Worm (Caenorhabditis elegans) whole organism, L3 larva: Measurements from ENCODE around the gene K10B2.4.

Experiments used
- ceh-16 ChIP-seq: sonication (generic microtip); optimal IDR thresholded peaks from 2 replicates; lab custom pipeline; 2017; ENCODE audit warnings: missing biosample characterization, missing genetic modification characterization
- egl-27 ChIP-seq: sonication (generic microtip); optimal IDR thresholded peaks from 4 replicates; lab custom pipeline; 2017; ENCODE audit warnings: missing biosample characterization, missing genetic modification reagents, missing genetic modification characterization
- elt-1 ChIP-seq: fragments of 150-350 bp; optimal IDR thresholded peaks from 2 replicates; lab custom pipeline; 2014; ENCODE audit warnings: missing biosample characterization, missing genetic modification characterization
- elt-2 ChIP-seq: sonication (generic microtip); optimal IDR thresholded peaks from 2 replicates; lab custom pipeline; 2016; ENCODE audit warnings: missing genetic modification reagents, mild to moderate bottlenecking, missing genetic modification characterization, missing compliant biosample characterization
- elt-3 ChIP-seq, 3 experiments: fragments of 150-350 bp in 1 of 3; sonication (generic microtip) in 2 of 3; optimal IDR thresholded peaks; 2 replicates in 2 of 3; 4 replicates in 1 of 3; lab custom pipeline; 2014 to 2017; ENCODE audit warnings: missing biosample characterization in 3 of 3, missing genetic modification characterization in 3 of 3
- eor-1 ChIP-seq, 2 experiments: fragments of 150-350 bp; optimal IDR thresholded peaks; 2 replicates each; lab custom pipeline; 2014 to 2018; ENCODE audit warnings: missing biosample characterization in 2 of 2, missing genetic modification characterization in 2 of 2
- fkh-2 ChIP-seq: fragments of 150-350 bp; optimal IDR thresholded peaks from 2 replicates; lab custom pipeline; 2014; ENCODE audit warnings: missing biosample characterization, missing genetic modification reagents, missing genetic modification characterization
- lin-39 ChIP-seq: fragments of 150-350 bp; optimal IDR thresholded peaks from 2 replicates; lab custom pipeline; 2018; ENCODE audit warnings: missing biosample characterization, missing genetic modification reagents, missing genetic modification characterization
- nhr-11 ChIP-seq: fragments of 150-350 bp; optimal IDR thresholded peaks from 2 replicates; lab custom pipeline; 2014; ENCODE audit warnings: missing biosample characterization, missing genetic modification characterization
- nhr-76 ChIP-seq: fragments of 150-350 bp; sonication (generic microtip); optimal IDR thresholded peaks from 5 replicates; lab custom pipeline; 2014; ENCODE audit warnings: missing biosample characterization, missing genetic modification characterization
- pha-4 ChIP-seq: fragments of 150-350 bp; optimal IDR thresholded peaks from 2 replicates; lab custom pipeline; 2014; ENCODE audit warnings: missing biosample characterization, missing genetic modification reagents, missing genetic modification characterization
- pqm-1 ChIP-seq: fragments of 150-350 bp; optimal IDR thresholded peaks from 2 replicates; lab custom pipeline; 2017; ENCODE audit warnings: missing biosample characterization, missing genetic modification characterization, inconsistent platforms
- unc-62 ChIP-seq: fragments of 150-350 bp; sonication (generic microtip); optimal IDR thresholded peaks from 4 replicates; lab custom pipeline; 2014; ENCODE audit warnings: missing biosample characterization, missing genetic modification reagents, missing genetic modification characterization
- zag-1 ChIP-seq: fragments of 150-350 bp; optimal IDR thresholded peaks from 2 replicates; lab custom pipeline; 2014; ENCODE audit warnings: missing biosample characterization, missing genetic modification characterization

ce11 chrII:6376693-6377092 is 15.9 kb upstream of the K10B2.4 start:
- TF ChIP-seq fkh-2 (no peak), nhr-11 (tag; lab: Kevin White, UChicago) (no peak), lin-39 (tag; lab: Kevin White, UChicago) (no peak), ceh-16 (no peak), egl-27 (tag; lab: Kevin White, UChicago) (no peak), elt-1 (no peak), pha-4 (tag; lab: Kevin White, UChicago) (no peak), elt-3 (tag; optimal IDR thresholded peaks at IDR 0.05; lab: Kevin White, UChicago) (no peak), nhr-76 (tag; lab: Kevin White, UChicago) (no peak), eor-1 (tag; optimal IDR thresholded peaks at IDR 0.05; lab: Kevin White, UChicago) (no peak), elt-2 (tag; lab: Kevin White, UChicago) (no peak), pqm-1 (no peak), zag-1 (no peak), unc-62 (GFP tag; lab: Kevin White, UChicago) (no peak)
